3 fruit fly cellular contexts compared by ENCODE assay signal in the genomic region with DNA sequence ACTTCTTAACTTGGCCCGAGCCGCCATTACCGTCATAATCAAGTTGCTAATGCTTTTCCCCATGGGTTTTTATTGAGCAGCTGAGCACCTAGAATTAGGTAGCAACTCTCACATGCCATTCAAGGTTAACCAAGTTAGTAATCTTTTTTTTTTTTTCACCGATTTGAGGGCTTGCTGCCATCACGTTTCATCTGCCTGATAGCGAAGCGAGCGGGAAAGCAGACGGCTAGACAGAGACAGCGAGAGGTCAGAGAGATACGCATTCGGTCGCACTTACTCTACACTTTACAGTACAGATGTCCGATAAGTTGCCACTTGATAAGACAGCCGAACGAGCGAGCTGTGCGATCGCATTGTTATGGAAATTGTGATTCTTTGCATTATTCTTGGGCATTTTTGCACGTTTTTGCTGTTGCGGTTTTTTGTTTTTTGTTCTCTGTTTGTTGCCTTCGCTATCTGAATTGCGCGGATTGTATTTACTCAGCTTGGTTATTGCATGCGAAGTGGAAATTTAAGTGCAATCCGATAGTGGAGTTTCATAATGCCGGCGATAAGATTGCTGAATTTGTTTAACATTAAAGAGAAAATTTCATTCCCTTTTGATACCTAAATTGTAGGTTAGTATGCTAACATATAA.
A peak's percentile ranks its signal among the peaks of the same experiment; 100 is the strongest.
TF ChIP-seq lines count a peak whose summit lies in the region.

No protein-coding gene starts in this region.

TF ChIP-seq in whole organism, adult, 20 proteins besides CTCF, POLR2A, EP300 and RAD21 (continued from another document):
- TF ChIP-seq bab1 (GFP tag; optimal IDR thresholded peaks at IDR 0.05; lab: Kevin White, UChicago) (no peak), CG11617 (GFP tag; optimal IDR thresholded peaks at IDR 0.05; lab: Kevin White, UChicago) (no peak), CG5204 (GFP tag; optimal IDR thresholded peaks at IDR 0.05; lab: Kevin White, UChicago) (no peak)

TF ChIP-seq in whole organism, embryonic, 481 proteins besides CTCF, POLR2A, EP300 and RAD21 (continued from another document):
- TF ChIP-seq zfh2 (GFP tag; optimal IDR thresholded peaks at IDR 0.05; lab: Kevin White, UChicago) = no peak
- no peak for TF ChIP-seq org-1 (GFP tag; optimal IDR thresholded peaks at IDR 0.05; lab: Kevin White, UChicago)
- TF ChIP-seq CG2202 (tag; optimal IDR thresholded peaks at IDR 0.05; lab: Kevin White, UChicago) = no peak
- peak; percentile 79 for TF ChIP-seq exex (tag; optimal IDR thresholded peaks at IDR 0.05; lab: Kevin White, UChicago)
- TF ChIP-seq fru (optimal IDR thresholded peaks at IDR 0.05; lab: Kevin White, UChicago) = no peak
- peak; percentile 26 for TF ChIP-seq Hey (tag; optimal IDR thresholded peaks at IDR 0.05; lab: Kevin White, UChicago)
- TF ChIP-seq CG10147 (GFP tag; optimal IDR thresholded peaks at IDR 0.05; lab: Kevin White, UChicago) = no peak
- no peak for TF ChIP-seq knrl (GFP tag; IDR thresholded peaks at IDR 0.05; lab: Robert Waterston, UW; ENCODE audit: partially characterized antibody)
- peak; percentile 68 for TF ChIP-seq sug (tag; optimal IDR thresholded peaks at IDR 0.05; lab: Kevin White, UChicago)
- TF ChIP-seq ham (GFP tag; IDR thresholded peaks at IDR 0.05; lab: Robert Waterston, UW) = no peak
- no peak for TF ChIP-seq HLHmδ (GFP tag; optimal IDR thresholded peaks at IDR 0.05; lab: Kevin White, UChicago)
- no peak for TF ChIP-seq CG18599 (GFP tag; optimal IDR thresholded peaks at IDR 0.05; lab: Kevin White, UChicago)
- TF ChIP-seq Camta (GFP tag; optimal IDR thresholded peaks at IDR 0.05; lab: Kevin White, UChicago) = no peak
- 0 out of 2 replicates have a peak, but pooled peaks have one; percentile 12 for TF ChIP-seq CG32772 (GFP tag; IDR thresholded peaks at IDR 0.05; lab: Robert Waterston, UW)
- no peak for TF ChIP-seq CG12219 (GFP tag; optimal IDR thresholded peaks at IDR 0.05; lab: Kevin White, UChicago)
- TF ChIP-seq mirr (GFP tag; optimal IDR thresholded peaks at IDR 0.05; lab: Kevin White, UChicago) = peak; percentile 36
- TF ChIP-seq Myb (GFP tag; optimal IDR thresholded peaks at IDR 0.05; lab: Kevin White, UChicago) = no peak
- peak; percentile 98 for TF ChIP-seq CG7987 (GFP tag; optimal IDR thresholded peaks at IDR 0.05; lab: Kevin White, UChicago)
- no peak for TF ChIP-seq Scr (GFP tag; IDR thresholded peaks at IDR 0.05; lab: Robert Waterston, UW; ENCODE audit: partially characterized antibody)
- peak; percentile 43 for TF ChIP-seq CG1832 (GFP tag; optimal IDR thresholded peaks at IDR 0.05; lab: Kevin White, UChicago)
- no peak for TF ChIP-seq peb (GFP tag; IDR thresholded peaks at IDR 0.05; lab: Robert Waterston, UW)
- TF ChIP-seq Vsx1 (GFP tag; optimal IDR thresholded peaks at IDR 0.05; lab: Kevin White, UChicago) = no peak
- 0 out of 4 replicates have a peak, but pooled peaks have one; percentile 79 for TF ChIP-seq chinmo (GFP tag; IDR thresholded peaks at IDR 0.05; lab: Robert Waterston, UW; ENCODE audit: partially characterized antibody)
- no peak for TF ChIP-seq H2.0 (GFP tag; IDR thresholded peaks at IDR 0.05; lab: Robert Waterston, UW)
- no peak for TF ChIP-seq CG16815 (GFP tag; optimal IDR thresholded peaks at IDR 0.05; lab: Kevin White, UChicago)
- TF ChIP-seq CG6791 (GFP tag; IDR thresholded peaks at IDR 0.05; lab: Robert Waterston, UW; ENCODE audit: partially characterized antibody) = no peak
- TF ChIP-seq Deaf1 (tag; optimal IDR thresholded peaks at IDR 0.05; lab: Kevin White, UChicago) = peak; percentile 6
- TF ChIP-seq CG13296 (GFP tag; optimal IDR thresholded peaks at IDR 0.05; lab: Kevin White, UChicago) = no peak
- peak in 1 of 2 experiments; percentile 48 for TF ChIP-seq Trl (optimal IDR thresholded peaks at IDR 0.05; lab: Kevin White, UChicago)
- TF ChIP-seq Trl (GFP tag; optimal IDR thresholded peaks at IDR 0.05; lab: Kevin White, UChicago) = no peak
- TF ChIP-seq CG11695 (GFP tag; IDR thresholded peaks at IDR 0.05; lab: Robert Waterston, UW) = 0 out of 3 replicates have a peak, but pooled peaks have one; percentile 8
- TF ChIP-seq CG11723 (GFP tag; optimal IDR thresholded peaks at IDR 0.05; lab: Kevin White, UChicago) = no peak
- TF ChIP-seq ERR (GFP tag; optimal IDR thresholded peaks at IDR 0.05; lab: Kevin White, UChicago) = peak; percentile 23
- no peak for TF ChIP-seq CG8281 (tag; optimal IDR thresholded peaks at IDR 0.05; lab: Kevin White, UChicago)
- TF ChIP-seq CG15479 (GFP tag; optimal IDR thresholded peaks at IDR 0.05; lab: Kevin White, UChicago) = peak; percentile 93
- no peak for TF ChIP-seq Atf-2 (GFP tag; optimal IDR thresholded peaks at IDR 0.05; lab: Kevin White, UChicago)
- peak; percentile 8; the same call in 1 of the 3 replicates for TF ChIP-seq CG2199 (GFP tag; IDR thresholded peaks at IDR 0.05; lab: Robert Waterston, UW)
- TF ChIP-seq tna (GFP tag; IDR thresholded peaks at IDR 0.05; lab: Robert Waterston, UW; ENCODE audit: partially characterized antibody) = no peak
- TF ChIP-seq CG30020 (tag; optimal IDR thresholded peaks at IDR 0.05; lab: Kevin White, UChicago) = no peak
- TF ChIP-seq crc (GFP tag; optimal IDR thresholded peaks at IDR 0.05; lab: Kevin White, UChicago) = no peak
- TF ChIP-seq Xrp1 (GFP tag; IDR thresholded peaks at IDR 0.05; lab: Robert Waterston, UW) = no peak
- peak; percentile 74 for TF ChIP-seq CG34376 (GFP tag; optimal IDR thresholded peaks at IDR 0.05; lab: Kevin White, UChicago)
- no peak for TF ChIP-seq dmrt11E (tag; optimal IDR thresholded peaks at IDR 0.05; lab: Kevin White, UChicago)
- TF ChIP-seq CG12299 (tag; optimal IDR thresholded peaks at IDR 0.05; lab: Kevin White, UChicago) = no peak

TF ChIP-seq in whole organism, prepupa, 60 proteins besides CTCF, POLR2A, EP300 and RAD21 (continued from another document):
- TF ChIP-seq CG6808 (GFP tag; optimal IDR thresholded peaks at IDR 0.05; lab: Kevin White, UChicago) (no peak), Eip78C (GFP tag; lab: Kevin White, UChicago) (peak; percentile 70), CG6276 (GFP tag; optimal IDR thresholded peaks at IDR 0.05; lab: Kevin White, UChicago) (no peak), CG3032 (tag; optimal IDR thresholded peaks at IDR 0.05; lab: Kevin White, UChicago) (no peak), OdsH (GFP tag; optimal IDR thresholded peaks at IDR 0.05; lab: Kevin White, UChicago) (no peak), CG16779 (tag; optimal IDR thresholded peaks at IDR 0.05; lab: Kevin White, UChicago) (no peak), net (GFP tag; optimal IDR thresholded peaks at IDR 0.05; lab: Kevin White, UChicago) (no peak), Hr39 (GFP tag; optimal IDR thresholded peaks at IDR 0.05; lab: Kevin White, UChicago) (no peak), CG6854 (GFP tag; optimal IDR thresholded peaks at IDR 0.05; lab: Kevin White, UChicago) (no peak), fd59A (GFP tag; optimal IDR thresholded peaks at IDR 0.05; lab: Kevin White, UChicago) (no peak), svp (GFP tag; lab: Kevin White, UChicago) (peak; percentile 99), Eip93F (GFP tag; optimal IDR thresholded peaks at IDR 0.05; lab: Kevin White, UChicago) (no peak), CG11294 (GFP tag; IDR thresholded peaks at IDR 0.05; lab: Robert Waterston, UW) (no peak), dsx (GFP tag; optimal IDR thresholded peaks at IDR 0.05; lab: Kevin White, UChicago; ENCODE audit: poor library complexity, severe bottlenecking) (peak; percentile 11), Sox102F (GFP tag; optimal IDR thresholded peaks at IDR 0.05; lab: Kevin White, UChicago) (no peak), CG11762 (GFP tag; optimal IDR thresholded peaks at IDR 0.05; lab: Kevin White, UChicago; ENCODE audit: insufficient read depth) (no peak), Ets21C (GFP tag; optimal IDR thresholded peaks at IDR 0.05; lab: Kevin White, UChicago) (no peak), CG11902 (GFP tag; optimal IDR thresholded peaks at IDR 0.05; lab: Kevin White, UChicago) (no peak), Smox (GFP tag; optimal IDR thresholded peaks at IDR 0.05; lab: Kevin White, UChicago) (no peak), CG6163 (GFP tag; IDR thresholded peaks at IDR 0.05; lab: Robert Waterston, UW) (peak; percentile 48; the same call in 1 of the 3 replicates), CG8319 (GFP tag; optimal IDR thresholded peaks at IDR 0.05; lab: Kevin White, UChicago) (no peak), acj6 (GFP tag; optimal IDR thresholded peaks at IDR 0.05; lab: Kevin White, UChicago) (no peak), Met (GFP tag; optimal IDR thresholded peaks at IDR 0.05; lab: Kevin White, UChicago) (no peak), vri (GFP tag; optimal IDR thresholded peaks at IDR 0.05; lab: Kevin White, UChicago) (peak; percentile 93), CG3919 (GFP tag; optimal IDR thresholded peaks at IDR 0.05; lab: Kevin White, UChicago) (no peak), CG9139 (GFP tag; optimal IDR thresholded peaks at IDR 0.05; lab: Kevin White, UChicago) (no peak), CG6792 (GFP tag; optimal IDR thresholded peaks at IDR 0.05; lab: Kevin White, UChicago) (no peak), Hr4 (GFP tag; optimal IDR thresholded peaks at IDR 0.05; lab: Kevin White, UChicago) (no peak), salr (GFP tag; optimal IDR thresholded peaks at IDR 0.05; lab: Kevin White, UChicago) (no peak), dac (GFP tag; optimal IDR thresholded peaks at IDR 0.05; lab: Kevin White, UChicago) (no peak), Sox15 (GFP tag; optimal IDR thresholded peaks at IDR 0.05; lab: Kevin White, UChicago) (no peak), fkh (GFP tag; optimal IDR thresholded peaks at IDR 0.05; lab: Kevin White, UChicago) (no peak), CG10669 (GFP tag; optimal IDR thresholded peaks at IDR 0.05; lab: Kevin White, UChicago) (no peak), CG32006 (GFP tag; optimal IDR thresholded peaks at IDR 0.05; lab: Kevin White, UChicago) (no peak), Hr38 (GFP tag; optimal IDR thresholded peaks at IDR 0.05; lab: Kevin White, UChicago) (no peak), esn (GFP tag; optimal IDR thresholded peaks at IDR 0.05; lab: Kevin White, UChicago) (no peak), Blimp-1 (GFP tag; optimal IDR thresholded peaks at IDR 0.05; lab: Kevin White, UChicago) (no peak), CG7368 (GFP tag; optimal IDR thresholded peaks at IDR 0.05; lab: Kevin White, UChicago) (no peak)
